Fruit fly (Drosophila melanogaster) whole organism, embryonic: ENCODE data around the gene Hsp110.

Experiments used
- Bgb ChIP-seq: fragments of 200-800 bp; sonication (Bioruptor generic); IDR thresholded peaks from 2 replicates; pipeline ENCODE4 v1.3.6; 2022; ENCODE audit warnings: missing biosample characterization, missing genetic modification characterization; ENCODE audit not compliant: partially characterized antibody
- CG10321 ChIP-seq: fragments of 200-800 bp; sonication (Bioruptor generic); IDR thresholded peaks from 2 replicates; pipeline ENCODE4 v1.3.6; 2022; ENCODE audit warnings: missing biosample characterization, missing genetic modification characterization
- CG10462 ChIP-seq: fragments of 200-800 bp; sonication (Bioruptor generic); optimal IDR thresholded peaks from 2 replicates; lab custom pipeline; 2016; ENCODE audit warnings: missing biosample characterization, missing genetic modification characterization
- CG11456 ChIP-seq: fragments of 200-800 bp; sonication (Bioruptor generic); IDR thresholded peaks from 3 replicates; pipeline ENCODE4 v1.3.6; 2022; ENCODE audit warnings: missing biosample characterization, missing genetic modification characterization
- CG11696 ChIP-seq: fragments of 200-800 bp; sonication (Bioruptor generic); IDR thresholded peaks from 2 replicates; pipeline ENCODE4 v1.3.6; 2022; ENCODE audit warnings: missing biosample characterization, missing genetic modification characterization
- CG12219 ChIP-seq: fragments of 200-800 bp; sonication (Bioruptor generic); optimal IDR thresholded peaks from 3 replicates; lab custom pipeline; 2018; ENCODE audit warnings: missing biosample characterization, mild to moderate bottlenecking, missing genetic modification characterization
- CG1233 ChIP-seq: fragments of 200-800 bp; sonication (Bioruptor generic); optimal IDR thresholded peaks from 4 replicates; lab custom pipeline; 2018; ENCODE audit warnings: missing biosample characterization, mild to moderate bottlenecking, missing genetic modification characterization
- CG12391 ChIP-seq: fragments of 200-800 bp; sonication (Bioruptor generic); optimal IDR thresholded peaks from 3 replicates; lab custom pipeline; 2018; ENCODE audit warnings: missing biosample characterization, mild to moderate bottlenecking, missing genetic modification characterization, moderate library complexity
- CG12744 ChIP-seq: fragments of 200-800 bp; sonication (Bioruptor generic); optimal IDR thresholded peaks from 2 replicates; lab custom pipeline; 2016; ENCODE audit warnings: missing biosample characterization, missing genetic modification characterization
- CG14441 ChIP-seq: fragments of 200-800 bp; sonication (Bioruptor generic); IDR thresholded peaks from 2 replicates; pipeline ENCODE4 v1.3.6; 2022; ENCODE audit warnings: missing biosample characterization, missing genetic modification characterization
- CG16813 ChIP-seq: fragments of 200-800 bp; sonication (Bioruptor generic); IDR thresholded peaks from 3 replicates; pipeline ENCODE4 v1.3.6; 2022; ENCODE audit warnings: missing biosample characterization, missing genetic modification characterization; ENCODE audit not compliant: partially characterized antibody
- CG1832 ChIP-seq: fragments of 200-800 bp; sonication (Bioruptor generic); optimal IDR thresholded peaks from 2 replicates; lab custom pipeline; 2017; ENCODE audit warnings: missing biosample characterization, mild to moderate bottlenecking, missing genetic modification characterization, inconsistent platforms
- CG18476 ChIP-seq: fragments of 200-800 bp; sonication (Bioruptor generic); optimal IDR thresholded peaks from 2 replicates; lab custom pipeline; 2016; ENCODE audit warnings: missing biosample characterization, mild to moderate bottlenecking, missing genetic modification characterization
- CG34224 ChIP-seq: fragments of 200-800 bp; sonication (Bioruptor generic); IDR thresholded peaks from 3 replicates; pipeline ENCODE4 v1.3.6; 2022; ENCODE audit warnings: missing biosample characterization, missing genetic modification characterization; ENCODE audit not compliant: partially characterized antibody
- CG4360 ChIP-seq: fragments of 200-800 bp; sonication (Bioruptor generic); IDR thresholded peaks from 2 replicates; pipeline ENCODE4 v1.3.6; 2022; ENCODE audit warnings: missing biosample characterization, missing genetic modification characterization
- CG6272 ChIP-seq: fragments of 200-800 bp; sonication (Bioruptor generic); IDR thresholded peaks from 2 replicates; pipeline ENCODE4 v1.3.6; 2022; ENCODE audit warnings: missing biosample characterization, missing genetic modification characterization
- CG7357 ChIP-seq: fragments of 200-800 bp; sonication (Bioruptor generic); IDR thresholded peaks from 3 replicates; pipeline ENCODE4 v1.3.6; 2022; ENCODE audit warnings: missing biosample characterization, missing genetic modification characterization
- CG8359 ChIP-seq: fragments of 200-800 bp; sonication (Bioruptor generic); optimal IDR thresholded peaks from 2 replicates; lab custom pipeline; 2017; ENCODE audit warnings: missing biosample characterization, mild to moderate bottlenecking, missing genetic modification characterization, borderline replicate concordance
- CG9609 ChIP-seq: fragments of 200-800 bp; sonication (Bioruptor generic); optimal IDR thresholded peaks from 3 replicates; lab custom pipeline; 2016; ENCODE audit warnings: missing biosample characterization, missing genetic modification characterization
- Dek ChIP-seq: fragments of 200-800 bp; sonication (Bioruptor generic); optimal IDR thresholded peaks from 3 replicates; lab custom pipeline; 2019; ENCODE audit warnings: missing biosample characterization, mild to moderate bottlenecking, missing genetic modification characterization, moderate library complexity
- Dfd ChIP-seq, 2 experiments: fragments of >200 bp; optimal IDR thresholded peaks; 2 replicates each; lab custom pipeline; 2017; ENCODE audit warnings: missing biosample characterization in 2 of 2, missing genetic modification characterization in 2 of 2
- HLH3B ChIP-seq: fragments of 200-800 bp; sonication (Bioruptor generic); IDR thresholded peaks from 2 replicates; pipeline ENCODE4 v1.3.6; 2022; ENCODE audit warnings: missing biosample characterization, missing genetic modification characterization
- HLHmδ ChIP-seq: fragments of 200-800 bp; sonication (Bioruptor generic); optimal IDR thresholded peaks from 2 replicates; lab custom pipeline; 2018; ENCODE audit warnings: missing biosample characterization, mild to moderate bottlenecking, missing genetic modification characterization, moderate library complexity
- MTF-1 ChIP-seq: fragments of 200-800 bp; sonication (Bioruptor generic); optimal IDR thresholded peaks from 2 replicates; lab custom pipeline; 2018; ENCODE audit warnings: missing biosample characterization, mild to moderate bottlenecking, missing genetic modification characterization, borderline replicate concordance
- Pdp1 ChIP-seq, 2 experiments: fragments of 200-800 bp; sonication (Bioruptor generic); optimal IDR thresholded peaks; 3 replicates each; lab custom pipeline; 2016; ENCODE audit warnings: missing biosample characterization in 2 of 2, missing genetic modification characterization in 2 of 2, mild to moderate bottlenecking in 1 of 2, moderate library complexity in 1 of 2
- Poxn ChIP-seq: fragments of 200-800 bp; sonication (Bioruptor generic); IDR thresholded peaks from 2 replicates; pipeline ENCODE4 v1.3.6; 2022; ENCODE audit warnings: missing biosample characterization, missing genetic modification characterization
- Sin3A ChIP-seq: fragments of >200 bp; optimal IDR thresholded peaks from 2 replicates; lab custom pipeline; 2018
- Usf ChIP-seq: fragments of 200-800 bp; sonication (Bioruptor generic); optimal IDR thresholded peaks from 2 replicates; lab custom pipeline; 2017; ENCODE audit warnings: missing genotype, missing biosample characterization, missing genetic modification characterization
- Xrp1 ChIP-seq: fragments of 200-800 bp; sonication (Bioruptor generic); IDR thresholded peaks from 2 replicates; pipeline ENCODE4 v1.3.6; 2022; ENCODE audit warnings: missing biosample characterization, missing genetic modification characterization
- ash1 ChIP-seq: fragments of 200-800 bp; sonication (Bioruptor generic); optimal IDR thresholded peaks from 2 replicates; lab custom pipeline; 2018; ENCODE audit warnings: missing biosample characterization, mild to moderate bottlenecking, missing genetic modification characterization
- crol ChIP-seq: fragments of 200-800 bp; sonication (Bioruptor generic); IDR thresholded peaks from 2 replicates; pipeline ENCODE4 v1.3.6; 2022; ENCODE audit warnings: missing biosample characterization, missing genetic modification characterization
- ems ChIP-seq: fragments of 200-800 bp; sonication (Bioruptor generic); optimal IDR thresholded peaks from 3 replicates; lab custom pipeline; 2016; ENCODE audit warnings: missing biosample characterization, missing genetic modification characterization
- fd96Cb ChIP-seq: fragments of 200-800 bp; sonication (Bioruptor generic); optimal IDR thresholded peaks from 2 replicates; lab custom pipeline; 2018; ENCODE audit warnings: missing biosample characterization, mild to moderate bottlenecking, missing genetic modification characterization, moderate library complexity
- gfzf ChIP-seq: fragments of 200-800 bp; sonication (Bioruptor generic); optimal IDR thresholded peaks from 2 replicates; lab custom pipeline; 2016; ENCODE audit warnings: missing biosample characterization, mild to moderate bottlenecking, missing genetic modification characterization, moderate library complexity
- gsb-n ChIP-seq: fragments of 200-800 bp; sonication (Bioruptor generic); optimal IDR thresholded peaks from 3 replicates; lab custom pipeline; 2018; ENCODE audit warnings: missing biosample characterization, mild to moderate bottlenecking, missing genetic modification characterization
- her ChIP-seq: fragments of 200-800 bp; sonication (Bioruptor generic); optimal IDR thresholded peaks from 2 replicates; lab custom pipeline; 2016; ENCODE audit warnings: missing biosample characterization, missing genetic modification characterization
- mld ChIP-seq: fragments of 200-800 bp; sonication (Bioruptor generic); IDR thresholded peaks from 3 replicates; pipeline ENCODE4 v1.3.6; 2022; ENCODE audit warnings: missing biosample characterization, missing genetic modification characterization; ENCODE audit not compliant: partially characterized antibody
- pb ChIP-seq: fragments of 200-800 bp; sonication (Bioruptor generic); optimal IDR thresholded peaks from 3 replicates; lab custom pipeline; 2016; ENCODE audit warnings: missing biosample characterization, missing genetic modification characterization
- phol ChIP-seq: fragments of 200-800 bp; sonication (Bioruptor generic); optimal IDR thresholded peaks from 3 replicates; lab custom pipeline; 2018; ENCODE audit warnings: missing biosample characterization, mild to moderate bottlenecking, missing genetic modification characterization, moderate library complexity
- pros ChIP-seq: fragments of 200-800 bp; sonication (Bioruptor generic); optimal IDR thresholded peaks from 3 replicates; lab custom pipeline; 2019; ENCODE audit warnings: missing biosample characterization, mild to moderate bottlenecking, missing genetic modification characterization, moderate library complexity
- psq ChIP-seq: fragments of 200-800 bp; sonication (Bioruptor generic); optimal IDR thresholded peaks from 2 replicates; lab custom pipeline; 2017; ENCODE audit warnings: missing biosample characterization, missing genetic modification characterization
- repo ChIP-seq: fragments of 200-800 bp; sonication (Bioruptor generic); optimal IDR thresholded peaks from 2 replicates; lab custom pipeline; 2016; ENCODE audit warnings: missing biosample characterization, missing genetic modification characterization
- row ChIP-seq: fragments of 200-800 bp; sonication (Bioruptor generic); IDR thresholded peaks from 3 replicates; pipeline ENCODE4 v1.3.6; 2022; ENCODE audit warnings: missing biosample characterization, missing genetic modification characterization
- scrt ChIP-seq: fragments of 200-800 bp; sonication (Bioruptor generic); optimal IDR thresholded peaks from 2 replicates; lab custom pipeline; 2018; ENCODE audit warnings: missing biosample characterization, mild to moderate bottlenecking, missing genetic modification characterization, moderate library complexity
- shn ChIP-seq: fragments of 200-800 bp; sonication (Bioruptor generic); optimal IDR thresholded peaks from 3 replicates; lab custom pipeline; 2016; ENCODE audit warnings: missing biosample characterization, missing genetic modification characterization
- sim ChIP-seq: fragments of 200-800 bp; sonication (Bioruptor generic); IDR thresholded peaks from 2 replicates; pipeline ENCODE4 v1.3.6; 2022; ENCODE audit warnings: missing biosample characterization, missing genetic modification characterization
- sna ChIP-seq: fragments of 200-800 bp; sonication (Bioruptor generic); IDR thresholded peaks from 2 replicates; pipeline ENCODE4 v1.3.6; 2022; ENCODE audit warnings: missing biosample characterization, missing genetic modification characterization; ENCODE audit not compliant: partially characterized antibody
- tap ChIP-seq: fragments of 200-800 bp; optimal IDR thresholded peaks from 3 replicates; lab custom pipeline; 2019; ENCODE audit warnings: missing biosample characterization, mild to moderate bottlenecking, missing genetic modification characterization, moderate library complexity
- toy ChIP-seq: fragments of 200-800 bp; sonication (Bioruptor generic); IDR thresholded peaks from 2 replicates; pipeline ENCODE4 v1.3.6; 2022; ENCODE audit warnings: missing biosample characterization, missing genetic modification characterization
- tx ChIP-seq: fragments of 200-800 bp; sonication (Bioruptor generic); optimal IDR thresholded peaks from 2 replicates; lab custom pipeline; 2016; ENCODE audit warnings: missing biosample characterization, missing genetic modification characterization

Gene Hsp110

dm6 chr3L:14050944-14051548 lies 14.2 kb downstream of the Hsp110 start, which contains the start of gene CG6833 (continued):
- no peak for TF ChIP-seq HLHmδ (GFP tag; lab: Kevin White, UChicago)
- peak; percentile 69 for TF ChIP-seq shn (GFP tag; lab: Kevin White, UChicago)
- peak; percentile 72 for TF ChIP-seq repo (GFP tag; lab: Kevin White, UChicago)
- no peak for TF ChIP-seq Poxn
- TF ChIP-seq fd96Cb (tag; lab: Kevin White, UChicago), result peak; percentile 59
- TF ChIP-seq CG9609 (GFP tag; lab: Kevin White, UChicago), result peak; percentile 78
- TF ChIP-seq Usf (GFP tag; lab: Kevin White, UChicago), result peak; percentile 44
- peak; percentile 42 for TF ChIP-seq tx (GFP tag; lab: Kevin White, UChicago)
- peak; percentile 61 for TF ChIP-seq MTF-1
- no peak for TF ChIP-seq CG34224 (GFP tag; lab: Robert Waterston, UW)
- no peak for TF ChIP-seq CG11696
- TF ChIP-seq gsb-n, result no peak
- peak; percentile 84 for TF ChIP-seq CG14441 (GFP tag; lab: Robert Waterston, UW)
- TF ChIP-seq HLH3B (GFP tag; lab: Robert Waterston, UW), result peak; percentile 68
- TF ChIP-seq pros (GFP tag; lab: Kevin White, UChicago), result no peak
- peak; percentile 92 for TF ChIP-seq gfzf (GFP tag; lab: Kevin White, UChicago)
- TF ChIP-seq psq, result no peak
- no peak for TF ChIP-seq Dfd (GFP tag; optimal IDR thresholded peaks at IDR 0.05; lab: Kevin White, UChicago)
- peak; percentile 80 for TF ChIP-seq Xrp1 (GFP tag; lab: Robert Waterston, UW)
- peak; percentile 44; the same call in 1 of the 2 replicates for TF ChIP-seq CG4360
- peak; percentile 72 to 73 for TF ChIP-seq Pdp1 (GFP tag; optimal IDR thresholded peaks at IDR 0.05; lab: Kevin White, UChicago)
- no peak for TF ChIP-seq Bgb (GFP tag; lab: Robert Waterston, UW)
- TF ChIP-seq tap, result no peak
- TF ChIP-seq crol (GFP tag; lab: Robert Waterston, UW), result no peak
- peak; percentile 51 for TF ChIP-seq CG12391 (tag; lab: Kevin White, UChicago)
- peak; percentile 66 for TF ChIP-seq her (GFP tag; lab: Kevin White, UChicago)
- peak; percentile 57 for TF ChIP-seq scrt (GFP tag; lab: Kevin White, UChicago)
- no peak for TF ChIP-seq CG8359 (GFP tag; lab: Kevin White, UChicago)
- peak; percentile 41; the same call in 1 of the 2 replicates for TF ChIP-seq toy (GFP tag; lab: Robert Waterston, UW)
- TF ChIP-seq ash1, result peak; percentile 49
- peak; percentile 48 for TF ChIP-seq Sin3A (lab: Kevin White, UChicago)
- TF ChIP-seq row (GFP tag; lab: Robert Waterston, UW), result peak; percentile 92
- peak; percentile 37 for TF ChIP-seq Dek
- no peak for TF ChIP-seq CG10321
- no peak for TF ChIP-seq sna (GFP tag; lab: Robert Waterston, UW)
- peak; percentile 57 for TF ChIP-seq CG1233
- TF ChIP-seq CG6272 (GFP tag; lab: Robert Waterston, UW), result peak; percentile 73
- peak; percentile 38 for TF ChIP-seq CG12744 (GFP tag; lab: Kevin White, UChicago)
- TF ChIP-seq CG10462, result no peak
- peak; percentile 89 for TF ChIP-seq CG11456 (GFP tag; lab: Robert Waterston, UW)
- TF ChIP-seq CG12219 (GFP tag; lab: Kevin White, UChicago), result no peak
- TF ChIP-seq CG7357, result peak; percentile 41; the same call in 1 of the 3 replicates
- TF ChIP-seq sim (GFP tag; lab: Robert Waterston, UW), result no peak
- TF ChIP-seq CG16813 (GFP tag; lab: Robert Waterston, UW), result no peak
- peak; percentile 73 for TF ChIP-seq phol
- TF ChIP-seq ems (GFP tag; lab: Kevin White, UChicago), result peak; percentile 49
- no peak for TF ChIP-seq mld (GFP tag; lab: Robert Waterston, UW)
- no peak for TF ChIP-seq CG1832 (GFP tag; lab: Kevin White, UChicago)
- peak; percentile 77 for TF ChIP-seq pb (GFP tag; lab: Kevin White, UChicago)
- TF ChIP-seq CG18476 (GFP tag; lab: Kevin White, UChicago), result peak; percentile 47
